Fruit fly (Drosophila melanogaster): ENCODE data around the gene chrb.

dm6 chr3L:11466985-11467384 lies 20.4 kb upstream of the chrb start:
- TF ChIP-seq Sin3A (optimal IDR thresholded peaks at IDR 0.05) (no peak), ttk (optimal IDR thresholded peaks at IDR 0.05) (no peak)

Measured in Kc167 (cell line).